Worm (Caenorhabditis elegans) whole organism, late embryonic: ENCODE measurements around the gene T27D12.1.

Experiments used
- F13H6.1 ChIP-seq: sonication (generic microtip); optimal IDR thresholded peaks from 2 replicates; lab custom pipeline; 2016; ENCODE audit warnings: missing genetic modification characterization, missing compliant biosample characterization
- K02D7.2 ChIP-seq: sonication (generic microtip); optimal IDR thresholded peaks from 2 replicates; lab custom pipeline; 2017; ENCODE audit warnings: mild to moderate bottlenecking, missing genetic modification characterization, missing compliant biosample characterization
- T23F11.4 ChIP-seq: fragments of 200-800 bp; sonication (Bioruptor generic); optimal IDR thresholded peaks from 2 replicates; lab custom pipeline; 2018; ENCODE audit warnings: mild to moderate bottlenecking, missing genetic modification characterization, missing compliant biosample characterization
- Y22D7AL.16 ChIP-seq: sonication (generic microtip); optimal IDR thresholded peaks from 2 replicates; lab custom pipeline; 2016; ENCODE audit warnings: missing genetic modification characterization, missing compliant biosample characterization
- ahr-1 ChIP-seq: sonication (generic microtip); optimal IDR thresholded peaks from 2 replicates; lab custom pipeline; 2016; ENCODE audit warnings: missing genetic modification characterization, missing compliant biosample characterization
- ama-1 ChIP-seq: fragments of 150-350 bp; optimal IDR thresholded peaks from 2 replicates; lab custom pipeline; 2014
- ceh-14 ChIP-seq: sonication (generic microtip); optimal IDR thresholded peaks from 2 replicates; lab custom pipeline; 2016; ENCODE audit warnings: missing genotype, missing genetic modification characterization, missing compliant biosample characterization
- ceh-18 ChIP-seq: sonication (generic microtip); optimal IDR thresholded peaks from 2 replicates; lab custom pipeline; 2016; ENCODE audit warnings: missing genetic modification characterization, missing compliant biosample characterization
- ceh-19 ChIP-seq: fragments of 200-800 bp; sonication (Bioruptor generic); optimal IDR thresholded peaks from 2 replicates; lab custom pipeline; 2018; ENCODE audit warnings: mild to moderate bottlenecking, missing genetic modification characterization, missing compliant biosample characterization
- ceh-22 ChIP-seq: sonication (generic microtip); optimal IDR thresholded peaks from 2 replicates; lab custom pipeline; 2017; ENCODE audit warnings: missing biosample characterization, missing genetic modification characterization
- ceh-24 ChIP-seq: sonication (generic microtip); optimal IDR thresholded peaks from 2 replicates; lab custom pipeline; 2016; ENCODE audit warnings: mild to moderate bottlenecking, missing genetic modification characterization, missing compliant biosample characterization
- ceh-30 ChIP-seq: fragments of 150-350 bp; optimal IDR thresholded peaks from 2 replicates; lab custom pipeline; 2014; ENCODE audit warnings: missing biosample characterization, missing genetic modification characterization
- ceh-31 ChIP-seq: sonication (generic microtip); optimal IDR thresholded peaks from 2 replicates; lab custom pipeline; 2016; ENCODE audit warnings: missing genetic modification characterization, missing compliant biosample characterization
- ceh-34 ChIP-seq: sonication (generic microtip); optimal IDR thresholded peaks from 2 replicates; lab custom pipeline; 2016; ENCODE audit warnings: mild to moderate bottlenecking, missing genetic modification characterization, missing compliant biosample characterization
- ceh-45 ChIP-seq: fragments of 200-800 bp; sonication (Bioruptor generic); IDR thresholded peaks from 2 replicates; pipeline ENCODE4 v1.3.6; 2022; ENCODE audit warnings: missing genetic modification reagents, missing genetic modification characterization, missing compliant biosample characterization
- ceh-9 ChIP-seq: sonication (generic microtip); optimal IDR thresholded peaks from 2 replicates; lab custom pipeline; 2016; ENCODE audit warnings: mild to moderate bottlenecking, missing genetic modification characterization, inconsistent platforms, missing compliant biosample characterization
- dve-1 ChIP-seq: sonication (generic microtip); optimal IDR thresholded peaks from 2 replicates; lab custom pipeline; 2017; ENCODE audit warnings: antibody characterized with exemption, mild to moderate bottlenecking, missing genetic modification characterization, missing compliant biosample characterization
- elt-2 ChIP-seq: sonication (generic microtip); optimal IDR thresholded peaks from 2 replicates; lab custom pipeline; 2016; ENCODE audit warnings: missing genetic modification reagents, missing genetic modification characterization, missing compliant biosample characterization
- fax-1 ChIP-seq: sonication (generic microtip); optimal IDR thresholded peaks from 2 replicates; lab custom pipeline; 2016; ENCODE audit warnings: missing genotype, missing genetic modification characterization, missing compliant biosample characterization
- hlh-13 ChIP-seq: fragments of 200-800 bp; sonication (Bioruptor generic); optimal IDR thresholded peaks from 2 replicates; lab custom pipeline; 2018; ENCODE audit warnings: mild to moderate bottlenecking, missing genetic modification characterization, missing compliant biosample characterization
- hlh-6 ChIP-seq: sonication (generic microtip); optimal IDR thresholded peaks from 2 replicates; lab custom pipeline; 2016; ENCODE audit warnings: missing genotype, missing genetic modification characterization, missing compliant biosample characterization
- hlh-8 ChIP-seq: sonication (generic microtip); optimal IDR thresholded peaks from 2 replicates; lab custom pipeline; 2016; ENCODE audit warnings: missing genotype, missing genetic modification characterization, missing compliant biosample characterization
- lim-6 ChIP-seq: sonication (generic microtip); optimal IDR thresholded peaks from 2 replicates; lab custom pipeline; 2016; ENCODE audit warnings: missing genetic modification characterization, missing compliant biosample characterization
- lin-11 ChIP-seq: fragments of 200-800 bp; sonication (Bioruptor generic); optimal IDR thresholded peaks from 2 replicates; lab custom pipeline; 2018; ENCODE audit warnings: mild to moderate bottlenecking, missing genetic modification characterization, missing compliant biosample characterization
- madf-2 ChIP-seq: sonication (generic microtip); optimal IDR thresholded peaks from 2 replicates; lab custom pipeline; 2017; ENCODE audit warnings: missing genetic modification characterization, missing compliant biosample characterization
- mec-3 ChIP-seq: sonication (generic microtip); optimal IDR thresholded peaks from 2 replicates; lab custom pipeline; 2016; ENCODE audit warnings: borderline replicate concordance, missing genetic modification characterization, missing compliant biosample characterization
- nhr-232 ChIP-seq: sonication (generic microtip); optimal IDR thresholded peaks from 2 replicates; lab custom pipeline; 2016; ENCODE audit warnings: missing genetic modification characterization, missing compliant biosample characterization
- odd-2 ChIP-seq: sonication (generic microtip); optimal IDR thresholded peaks from 2 replicates; lab custom pipeline; 2017; ENCODE audit warnings: antibody characterized with exemption, mild to moderate bottlenecking, missing genetic modification characterization, missing compliant biosample characterization
- pat-9 ChIP-seq: fragments of 200-800 bp; sonication (Bioruptor generic); optimal IDR thresholded peaks from 2 replicates; lab custom pipeline; 2018; ENCODE audit warnings: mild to moderate bottlenecking, missing genetic modification characterization, moderate library complexity, missing compliant biosample characterization
- pax-1 ChIP-seq: fragments of 150-350 bp; optimal IDR thresholded peaks from 2 replicates; lab custom pipeline; 2014; ENCODE audit warnings: missing biosample characterization, missing genetic modification characterization
- pha-4 ChIP-seq: fragments of 150-350 bp; optimal IDR thresholded peaks from 2 replicates; lab custom pipeline; 2018; ENCODE audit warnings: missing biosample characterization, missing genetic modification reagents, missing genetic modification characterization
- pqm-1 ChIP-seq: sonication (generic microtip); optimal IDR thresholded peaks from 2 replicates; lab custom pipeline; 2016; ENCODE audit warnings: missing genetic modification characterization, missing compliant biosample characterization
- pros-1 ChIP-seq: fragments of 150-350 bp; optimal IDR thresholded peaks from 2 replicates; lab custom pipeline; 2014; ENCODE audit warnings: missing biosample characterization, missing genetic modification reagents, missing genetic modification characterization
- ref-2 ChIP-seq: sonication (generic microtip); optimal IDR thresholded peaks from 2 replicates; lab custom pipeline; 2016; ENCODE audit warnings: missing genetic modification characterization, missing compliant biosample characterization
- rnt-1 ChIP-seq: sonication (generic microtip); optimal IDR thresholded peaks from 2 replicates; lab custom pipeline; 2016; ENCODE audit warnings: missing genetic modification characterization, missing compliant biosample characterization
- sox-2 ChIP-seq: fragments of 200-800 bp; sonication (Bioruptor generic); IDR thresholded peaks from 2 replicates; pipeline ENCODE4 v1.3.6; 2022; ENCODE audit warnings: missing genetic modification reagents, missing genetic modification characterization, missing compliant biosample characterization
- sox-4 ChIP-seq: sonication (generic microtip); optimal IDR thresholded peaks from 2 replicates; lab custom pipeline; 2017; ENCODE audit warnings: mild to moderate bottlenecking, missing genetic modification characterization, inconsistent platforms, missing compliant biosample characterization
- syd-9 ChIP-seq: sonication (generic microtip); optimal IDR thresholded peaks from 2 replicates; lab custom pipeline; 2016; ENCODE audit warnings: mild to moderate bottlenecking, missing genetic modification characterization, moderate library complexity, missing compliant biosample characterization
- tbx-2 ChIP-seq: sonication (generic microtip); optimal IDR thresholded peaks from 2 replicates; lab custom pipeline; 2016; ENCODE audit warnings: missing genetic modification characterization, missing compliant biosample characterization
- tbx-7 ChIP-seq: sonication (generic microtip); optimal IDR thresholded peaks from 2 replicates; lab custom pipeline; 2016; ENCODE audit warnings: missing genotype, missing genetic modification characterization, missing compliant biosample characterization
- ttx-3 ChIP-seq: sonication (generic microtip); optimal IDR thresholded peaks from 2 replicates; lab custom pipeline; 2016; ENCODE audit warnings: missing genetic modification reagents, missing genetic modification characterization, missing compliant biosample characterization
- unc-42 ChIP-seq: sonication (generic microtip); optimal IDR thresholded peaks from 2 replicates; lab custom pipeline; 2016; ENCODE audit warnings: missing genotype, missing genetic modification characterization, missing compliant biosample characterization
- unc-55 ChIP-seq: sonication (generic microtip); optimal IDR thresholded peaks from 2 replicates; lab custom pipeline; 2017; ENCODE audit warnings: missing biosample characterization, missing genetic modification reagents, missing genetic modification characterization

The T27D12.1 gene

ce11 chrII:11859833-11860232 is 17.4 kb downstream of the T27D12.1 start:
- TF ChIP-seq elt-2 (tag; lab: Kevin White, UChicago) = peak; percentile 26
- no peak for TF ChIP-seq ref-2 (tag; lab: Kevin White, UChicago)
- TF ChIP-seq ceh-24 = no peak

- TF ChIP-seq hlh-6 (tag; lab: Kevin White, UChicago) (no peak), nhr-232 (tag; lab: Kevin White, UChicago) (no peak), sox-2 (no peak), ceh-19 (GFP tag; lab: Kevin White, UChicago) (no peak), pha-4 (tag; lab: Kevin White, UChicago) (no peak), Y22D7AL.16 (tag; lab: Kevin White, UChicago) (no peak), pax-1 (tag; lab: Kevin White, UChicago) (no peak), ama-1 (no peak), tbx-7 (no peak), dve-1 (tag; lab: Kevin White, UChicago) (no peak), lin-11 (tag; lab: Kevin White, UChicago) (no peak), rnt-1 (no peak)
Observed at ce11 chrII:11860623-11861079, 18.2 kb downstream of the T27D12.1 start, which contains the start of gene K12D12.5. Gene K12D12.5 (plus strand): TSS chrII:11861029.

ce11 chrII:11865644-11866043 is 23.2 kb downstream of the T27D12.1 start, which contains the start of gene K12D12.4:
Gene K12D12.4 (minus strand): TSS chrII:11865744.
- TF ChIP-seq ahr-1 (tag; lab: Kevin White, UChicago) (no peak), odd-2 (tag; lab: Kevin White, UChicago) (no peak), ttx-3 (no peak), fax-1 (tag; lab: Kevin White, UChicago) (no peak), sox-4 (no peak), syd-9 (tag; lab: Kevin White, UChicago) (no peak), unc-55 (GFP tag; lab: Kevin White, UChicago) (no peak), ceh-19 (GFP tag; lab: Kevin White, UChicago) (no peak), ceh-22 (tag; lab: Kevin White, UChicago) (no peak), pat-9 (tag; lab: Kevin White, UChicago) (no peak), T23F11.4 (GFP tag; lab: Kevin White, UChicago) (no peak), K02D7.2 (tag; lab: Kevin White, UChicago) (no peak), ama-1 (no peak), ceh-18 (tag; lab: Kevin White, UChicago) (no peak), ceh-30 (no peak), hlh-13 (no peak), madf-2 (tag; lab: Kevin White, UChicago) (no peak)
- TF ChIP-seq, all 69 proteins: peak for 0

DNA sequence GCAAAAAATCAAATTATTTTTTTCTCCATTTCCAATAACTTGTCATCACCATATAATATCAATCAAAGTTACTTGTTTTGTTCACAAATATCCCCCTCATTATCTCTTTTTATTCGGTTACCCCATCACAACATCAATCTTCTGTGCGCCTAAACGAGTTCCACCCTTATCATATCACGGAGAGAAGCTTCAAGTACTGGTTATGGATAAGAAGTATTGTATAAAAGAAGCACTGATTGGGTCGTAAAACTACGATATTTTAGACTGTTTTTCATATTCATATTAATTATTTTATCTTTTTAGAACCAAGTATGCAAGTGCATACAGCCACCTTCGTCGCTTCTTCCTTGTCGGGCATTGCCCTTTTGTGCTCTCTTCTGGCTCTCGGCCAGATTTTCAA is 25.8 kb downstream of the T27D12.1 start, which contains the start of gene col-84:
Gene col-84 (plus strand): TSS at position 301 of the 400 bp plus-strand sequence.
- TF ChIP-seq F13H6.1 (no peak), ceh-45 (GFP tag; lab: Robert Waterston, UW) (no peak), ref-2 (tag; lab: Kevin White, UChicago) (no peak), pax-1 (tag; lab: Kevin White, UChicago) (no peak)

- TF ChIP-seq mec-3 (peak; percentile 46), elt-2 (tag; lab: Kevin White, UChicago) (no peak)
Observed at ce11 chrII:11868893-11869292, 26.5 kb downstream of the T27D12.1 start.

ce11 chrII:11874674-11875198 is 32.3 kb downstream of the T27D12.1 start, which contains the start of the genes npp-3 and top-2:
Gene npp-3 (minus strand): TSS chrII:11874788.
Gene top-2 (plus strand): TSS chrII:11875148.
- TF ChIP-seq tbx-2 (tag; lab: Kevin White, UChicago) (peak; percentile 59), syd-9 (tag; lab: Kevin White, UChicago) (no peak), fax-1 (tag; lab: Kevin White, UChicago) (no peak), ceh-34 (tag; lab: Kevin White, UChicago) (peak; percentile 58), ceh-31 (tag; lab: Kevin White, UChicago) (peak; percentile 74), sox-4 (no peak), lim-6 (tag; lab: Kevin White, UChicago) (no peak), rnt-1 (no peak), ceh-9 (tag; lab: Kevin White, UChicago) (no peak), hlh-8 (tag; lab: Kevin White, UChicago) (no peak), unc-55 (GFP tag; lab: Kevin White, UChicago) (peak; percentile 74), elt-2 (tag; lab: Kevin White, UChicago) (no peak), ttx-3 (no peak), pqm-1 (tag; lab: Kevin White, UChicago) (no peak), dve-1 (tag; lab: Kevin White, UChicago) (peak; percentile 55), ceh-14 (tag; lab: Kevin White, UChicago) (no peak), unc-42 (tag; lab: Kevin White, UChicago) (peak; percentile 76), pros-1 (peak; percentile 45)
